Worm (Caenorhabditis elegans): ENCODE data around the gene C49F8.3.

Gene C49F8.3

DNA sequence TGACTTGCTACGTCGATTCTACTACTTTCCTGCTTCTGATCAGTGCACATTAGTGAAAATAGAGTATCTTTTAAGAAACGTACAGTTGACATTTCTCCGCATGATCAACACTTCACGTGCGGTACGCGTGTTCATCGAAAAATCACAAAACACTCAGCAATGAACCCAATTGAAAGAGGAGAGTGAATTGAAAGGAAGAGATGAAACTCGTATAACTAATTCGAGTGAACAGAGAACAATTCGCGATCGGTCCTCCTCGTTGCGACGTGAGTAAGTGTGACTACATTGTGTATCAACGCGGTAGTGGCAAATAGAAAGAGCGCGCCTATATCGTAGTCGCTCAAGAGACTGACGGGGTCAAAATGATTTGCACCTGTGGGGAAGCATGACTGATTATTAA is 33.8 kb downstream of the C49F8.3 start:
- TF ChIP-seq T23F11.4 (GFP tag; optimal IDR thresholded peaks at IDR 0.05) (no peak), unc-3 (GFP tag; conservative IDR thresholded peaks at IDR 0.05) (no peak), unc-3 (tag; optimal IDR thresholded peaks at IDR 0.05) (no peak), ztf-16 (tag; optimal IDR thresholded peaks at IDR 0.05) (no peak)

ce11 chrX:13352164-13352563 is 35.2 kb downstream of the C49F8.3 start:
- TF ChIP-seq fkh-6 (tag; optimal IDR thresholded peaks at IDR 0.05) (no peak), rnt-1 (tag; optimal IDR thresholded peaks at IDR 0.05) (no peak), hlh-30 (tag; optimal IDR thresholded peaks at IDR 0.05; ENCODE audit: insufficient read depth) (no peak), unc-86 (tag; optimal IDR thresholded peaks at IDR 0.05) (no peak), tbx-2 (tag; optimal IDR thresholded peaks at IDR 0.05) (no peak), tbx-7 (tag; optimal IDR thresholded peaks at IDR 0.05) (no peak), che-1 (tag; optimal IDR thresholded peaks at IDR 0.05) (no peak), eyg-1 (tag; optimal IDR thresholded peaks at IDR 0.05) (no peak), ama-1 (optimal IDR thresholded peaks at IDR 0.05) (no peak), ceh-30 (tag; optimal IDR thresholded peaks at IDR 0.05) (no peak), ceh-24 (tag; optimal IDR thresholded peaks at IDR 0.05) (no peak), ceh-18 (tag; optimal IDR thresholded peaks at IDR 0.05) (no peak), pag-3 (tag; optimal IDR thresholded peaks at IDR 0.05; ENCODE audit: borderline replicate concordance) (no peak), hlh-8 (tag; optimal IDR thresholded peaks at IDR 0.05) (no peak), sdc-2 (tag; optimal IDR thresholded peaks at IDR 0.05) (no peak)

ce11 chrX:13350804-13351747 is 36.3 kb downstream of the C49F8.3 start, which contains the start of gene mxl-3:
TSS of gene mxl-3 (minus strand) at chrX:13350804.
- TF ChIP-seq tbx-7 (tag; optimal IDR thresholded peaks at IDR 0.05) (no peak), C08G9.2 (tag; optimal IDR thresholded peaks at IDR 0.05) (peak; percentile 2), odd-2 (tag; optimal IDR thresholded peaks at IDR 0.05) (no peak), ceh-18 (tag; optimal IDR thresholded peaks at IDR 0.05) (peak; percentile 11), pqm-1 (tag; optimal IDR thresholded peaks at IDR 0.05) (no peak), eyg-1 (tag; optimal IDR thresholded peaks at IDR 0.05) (no peak), ztf-16 (tag; optimal IDR thresholded peaks at IDR 0.05) (no peak)

DNA sequence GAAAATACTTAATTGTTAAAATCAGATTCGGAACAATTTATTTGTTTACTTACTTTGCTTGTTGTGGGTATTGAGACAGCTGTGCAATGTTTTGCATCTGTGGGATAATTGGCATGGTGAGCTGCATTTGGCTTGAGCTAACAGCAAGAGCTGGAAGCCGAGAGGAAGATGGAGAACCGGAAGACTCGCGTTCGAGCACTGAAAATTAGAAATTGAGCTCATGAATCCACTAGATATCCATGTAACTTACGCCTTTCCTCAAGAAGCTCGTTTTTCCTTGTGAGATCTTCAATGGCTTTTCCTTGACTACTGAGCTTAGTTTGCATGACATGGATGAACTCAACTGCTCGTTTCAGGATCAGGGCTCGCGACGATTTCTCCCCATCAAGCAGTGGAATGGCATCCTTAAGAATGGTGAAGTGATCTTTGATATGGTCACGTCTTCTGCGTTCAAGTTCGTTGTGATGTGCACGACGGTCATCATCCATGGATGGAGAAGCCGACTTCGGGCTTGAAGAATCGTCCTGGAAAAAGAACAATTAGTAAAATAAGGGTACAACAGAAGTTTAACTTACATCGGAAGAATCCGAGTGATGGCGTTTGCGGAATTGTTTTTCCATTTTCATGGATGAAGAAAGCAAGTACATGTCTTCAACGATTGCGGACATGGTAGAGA is 37.1 kb downstream of the C49F8.3 start:
- TF ChIP-seq pax-1 (tag; optimal IDR thresholded peaks at IDR 0.05) = no peak
- TF ChIP-seq ztf-16 (tag; optimal IDR thresholded peaks at IDR 0.05) = no peak
- TF ChIP-seq syd-9 (tag; optimal IDR thresholded peaks at IDR 0.05) = no peak
- no peak for TF ChIP-seq ceh-48 (tag; optimal IDR thresholded peaks at IDR 0.05)
- no peak for TF ChIP-seq elt-4 (tag; optimal IDR thresholded peaks at IDR 0.05)

- TF ChIP-seq elt-2 (tag; optimal IDR thresholded peaks at IDR 0.05) (peak; percentile 12), gmeb-2 (tag; optimal IDR thresholded peaks at IDR 0.05) (no peak)
Observed at ce11 chrX:13349230-13350122, 37.9 kb downstream of the C49F8.3 start.

DNA sequence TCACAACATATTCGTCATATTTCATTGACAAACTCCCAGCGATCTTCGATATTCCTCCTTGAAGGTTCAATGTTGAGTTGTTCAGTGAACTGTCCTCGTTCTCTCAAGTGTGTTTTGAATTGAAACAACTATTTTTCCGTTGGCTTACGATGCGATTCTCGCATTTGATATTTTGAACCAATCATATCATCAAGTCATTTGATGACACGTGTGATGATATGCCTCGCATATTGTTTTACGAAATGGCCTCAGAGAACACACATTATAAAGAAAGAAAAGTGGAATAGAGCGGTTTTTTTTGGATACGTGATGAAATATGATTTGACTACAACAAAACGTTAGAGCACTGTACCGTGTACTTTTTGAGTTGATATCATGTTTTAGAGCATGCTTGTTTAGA is 38.9 kb downstream of the C49F8.3 start:
- TF ChIP-seq madf-2 (tag; optimal IDR thresholded peaks at IDR 0.05) (no peak), ets-4 (tag; optimal IDR thresholded peaks at IDR 0.05) (no peak), fax-1 (tag; optimal IDR thresholded peaks at IDR 0.05) (no peak)
